Worm (Caenorhabditis elegans) whole organism, late embryonic: ENCODE data around the gene srb-12.

ENCODE experiments used
- ama-1 ChIP-seq: fragments of 150-350 bp; optimal IDR thresholded peaks from 2 replicates; lab custom pipeline; 2014
- lim-6 ChIP-seq: sonication (generic microtip); optimal IDR thresholded peaks from 2 replicates; lab custom pipeline; 2016; ENCODE audit warnings: missing genetic modification characterization, missing compliant biosample characterization
- pqm-1 ChIP-seq: sonication (generic microtip); optimal IDR thresholded peaks from 2 replicates; lab custom pipeline; 2016; ENCODE audit warnings: missing genetic modification characterization, missing compliant biosample characterization
- rnt-1 ChIP-seq: sonication (generic microtip); optimal IDR thresholded peaks from 2 replicates; lab custom pipeline; 2016; ENCODE audit warnings: missing genetic modification characterization, missing compliant biosample characterization

DNA sequence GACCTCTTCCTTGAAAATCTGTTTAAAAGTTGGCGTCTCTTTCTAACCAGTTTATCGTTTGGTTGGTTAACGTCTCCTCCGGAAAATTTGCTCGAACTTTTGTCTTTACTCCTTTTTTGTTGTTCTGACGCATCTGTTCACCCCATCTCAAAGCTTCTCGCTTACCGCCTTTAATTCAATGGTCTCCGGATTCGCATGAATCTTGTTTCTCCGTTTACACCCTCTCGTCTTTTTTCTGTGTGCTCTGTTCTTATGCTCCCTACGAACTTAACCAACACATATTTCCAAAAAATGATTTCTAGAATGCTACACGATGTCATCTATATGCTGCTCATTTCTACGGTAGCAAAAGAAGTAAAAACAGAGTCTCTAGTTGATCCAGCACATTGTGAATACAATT is 24.4 kb downstream of the srb-12 start, which contains the start of gene lgc-56:
- TF ChIP-seq lim-6 (no peak), pqm-1 (tag; lab: Kevin White, UChicago) (no peak), ama-1 (lab: Kevin White, UChicago) (no peak), rnt-1 (tag; lab: Kevin White, UChicago) (no peak)
